Fruit fly (Drosophila melanogaster): ENCODE measurements around the gene CG17193.

Gene CG17193

dm6 chr3R:20021152-20021769, 34.6 kb downstream of the CG17193 start, which contains the start of the genes PIG-L and psidin (continued):
- peak; percentile 68 for TF ChIP-seq CG2116 (GFP tag; optimal IDR thresholded peaks at IDR 0.05)
- peak; percentile 66 for TF ChIP-seq ci (GFP tag; IDR thresholded peaks at IDR 0.05)
- TF ChIP-seq BtbVII (GFP tag; optimal IDR thresholded peaks at IDR 0.05) = peak; percentile 21
- peak; percentile 47 for TF ChIP-seq CG12219 (GFP tag; optimal IDR thresholded peaks at IDR 0.05)
- peak; percentile 82 for TF ChIP-seq CG9727 (GFP tag; optimal IDR thresholded peaks at IDR 0.05)
- peak; percentile 90 for TF ChIP-seq pho (GFP tag; optimal IDR thresholded peaks at IDR 0.05)
- peak; percentile 82 for TF ChIP-seq gcm (GFP tag; optimal IDR thresholded peaks at IDR 0.05)
- peak; percentile 96 for TF ChIP-seq CG34224 (GFP tag; IDR thresholded peaks at IDR 0.05; ENCODE audit: partially characterized antibody)
- peak in 1 of 2 experiments; percentile 80 for TF ChIP-seq bsh (GFP tag; optimal IDR thresholded peaks at IDR 0.05)
- peak; percentile 11 for TF ChIP-seq ERR (GFP tag; optimal IDR thresholded peaks at IDR 0.05)
- TF ChIP-seq pzg (GFP tag; optimal IDR thresholded peaks at IDR 0.05) = peak; percentile 53
- no peak for TF ChIP-seq sens-2 (GFP tag; IDR thresholded peaks at IDR 0.05)
- peak; percentile 38 for TF ChIP-seq stwl (tag; optimal IDR thresholded peaks at IDR 0.05)
- no peak for TF ChIP-seq CG10147 (GFP tag; optimal IDR thresholded peaks at IDR 0.05)
- TF ChIP-seq YL-1 (GFP tag; optimal IDR thresholded peaks at IDR 0.05) = peak; percentile 59
- TF ChIP-seq CG8388 (GFP tag; optimal IDR thresholded peaks at IDR 0.05) = peak; percentile 76
- no peak for TF ChIP-seq CG7271 (tag; optimal IDR thresholded peaks at IDR 0.05)
- TF ChIP-seq CG33213 (GFP tag; optimal IDR thresholded peaks at IDR 0.05) = peak; percentile 56
- peak; percentile 91 for TF ChIP-seq HLH4C (GFP tag; IDR thresholded peaks at IDR 0.05; ENCODE audit: partially characterized antibody)

- TF ChIP-seq CG2875 (GFP tag; optimal IDR thresholded peaks at IDR 0.05) (no peak), CG9215 (GFP tag; IDR thresholded peaks at IDR 0.05) (no peak), CG12219 (GFP tag; optimal IDR thresholded peaks at IDR 0.05) (no peak), Ravus (GFP tag; IDR thresholded peaks at IDR 0.05) (no peak), CG34224 (GFP tag; IDR thresholded peaks at IDR 0.05; ENCODE audit: partially characterized antibody) (no peak)
These were observed 42.4 kb downstream of the CG17193 start, which contains the start of the genes CG17190 and CG4836 for dm6 chr3R:20013404-20013922. CG17190 (minus strand) TSS chr3R:20013504. CG4836 (plus strand) TSS chr3R:20013872.

dm6 chr3R:20012688-20013087, 43.2 kb downstream of the CG17193 start:
- TF ChIP-seq HLH3B (GFP tag; IDR thresholded peaks at IDR 0.05) (no peak), dmrt11E (tag; optimal IDR thresholded peaks at IDR 0.05) (peak; percentile 17), CG14965 (GFP tag; optimal IDR thresholded peaks at IDR 0.05; ENCODE audit: borderline replicate concordance) (no peak), sens (GFP tag) (peak; percentile 13), mld (GFP tag; IDR thresholded peaks at IDR 0.05; ENCODE audit: partially characterized antibody) (no peak), Doc2 (GFP tag; IDR thresholded peaks at IDR 0.05) (no peak), Hr39 (optimal IDR thresholded peaks at IDR 0.05) (no peak), Hey (tag; optimal IDR thresholded peaks at IDR 0.05) (no peak), Ets65A (GFP tag) (peak; percentile 90), CG3407 (GFP tag; optimal IDR thresholded peaks at IDR 0.05) (no peak), bsh (GFP tag; optimal IDR thresholded peaks at IDR 0.05) (peak in 1 of 2 experiments; percentile 17)

- TF ChIP-seq CG8478 (optimal IDR thresholded peaks at IDR 0.05) = peak; percentile 50
- 0 out of 3 replicates have a peak, but pooled peaks have one; percentile 15 for TF ChIP-seq CG11456 (GFP tag; IDR thresholded peaks at IDR 0.05)
- TF ChIP-seq esg (GFP tag; conservative IDR thresholded peaks at IDR 0.05) = no peak
These were observed 45.0 kb downstream of the CG17193 start for dm6 chr3R:20010942-20011341.

Measured in whole organism, embryonic.